Worm (Caenorhabditis elegans): ENCODE results near the gene F53A3.7.

- TF ChIP-seq aly-2 (tag; optimal IDR thresholded peaks at IDR 0.05) (no peak), fos-1 (tag; optimal IDR thresholded peaks at IDR 0.05) (no peak)
Observed at ce11 chrIII:1989940-1990339, 38.6 kb downstream of the F53A3.7 start.
